Fruit fly (Drosophila melanogaster): Measurements from ENCODE around the gene CG14811.
A peak's percentile ranks its signal among the peaks of the same experiment; 100 is the strongest.

CG14811 gene

dm6 chrX:1854070-1854469 lies 31.9 kb upstream of the CG14811 start (continued):
- TF ChIP-seq CG10431 (GFP tag; optimal IDR thresholded peaks at IDR 0.05) (no peak), Trl (optimal IDR thresholded peaks at IDR 0.05) (no peak), Trl (GFP tag; optimal IDR thresholded peaks at IDR 0.05) (peak; percentile 80), CG17829 (tag; optimal IDR thresholded peaks at IDR 0.05) (no peak), Lim3 (GFP tag; IDR thresholded peaks at IDR 0.05) (no peak), CG4854 (GFP tag; optimal IDR thresholded peaks at IDR 0.05) (peak; percentile 72), nerfin-2 (GFP tag; IDR thresholded peaks at IDR 0.05; ENCODE audit: partially characterized antibody) (no peak), CG14860 (GFP tag; IDR thresholded peaks at IDR 0.05; ENCODE audit: partially characterized antibody) (no peak), scrt (GFP tag; optimal IDR thresholded peaks at IDR 0.05) (peak; percentile 68), Bteb2 (GFP tag; optimal IDR thresholded peaks at IDR 0.05) (peak; percentile 79), emc (GFP tag; optimal IDR thresholded peaks at IDR 0.05) (no peak), lov (optimal IDR thresholded peaks at IDR 0.05) (no peak), lov (GFP tag; IDR thresholded peaks at IDR 0.05) (0 out of 3 replicates have a peak, but pooled peaks have one; percentile 44), tin (GFP tag; optimal IDR thresholded peaks at IDR 0.05) (no peak), Dek (tag; optimal IDR thresholded peaks at IDR 0.05) (peak; percentile 77), Stat92E (GFP tag; optimal IDR thresholded peaks at IDR 0.05) (no peak), Xbp1 (GFP tag; optimal IDR thresholded peaks at IDR 0.05) (peak; percentile 11), wdn (GFP tag; IDR thresholded peaks at IDR 0.05) (peak; percentile 60; the same call in 1 of the 2 replicates), CG11723 (GFP tag; optimal IDR thresholded peaks at IDR 0.05) (no peak), btn (GFP tag; optimal IDR thresholded peaks at IDR 0.05) (peak; percentile 21), CG10209 (GFP tag; optimal IDR thresholded peaks at IDR 0.05) (peak; percentile 75), br (optimal IDR thresholded peaks at IDR 0.05) (no peak), CG1602 (GFP tag; optimal IDR thresholded peaks at IDR 0.05) (no peak), NFAT (GFP tag; IDR thresholded peaks at IDR 0.05) (peak; percentile 60), CG6272 (GFP tag; IDR thresholded peaks at IDR 0.05) (no peak), Med (GFP tag) (peak; percentile 94), chn (GFP tag; optimal IDR thresholded peaks at IDR 0.05) (no peak), hbn (GFP tag; IDR thresholded peaks at IDR 0.05; ENCODE audit: partially characterized antibody) (no peak), HmgZ (tag; optimal IDR thresholded peaks at IDR 0.05) (peak; percentile 84), CG4328 (GFP tag; optimal IDR thresholded peaks at IDR 0.05) (peak; percentile 64), CG17361 (GFP tag; IDR thresholded peaks at IDR 0.05) (no peak), dimm (GFP tag; IDR thresholded peaks at IDR 0.05) (peak; percentile 43; the same call in 1 of the 2 replicates), CG11093 (GFP tag; IDR thresholded peaks at IDR 0.05) (no peak), CG6254 (GFP tag; optimal IDR thresholded peaks at IDR 0.05) (no peak), dysf (GFP tag; IDR thresholded peaks at IDR 0.05) (peak; percentile 65; the same call in 1 of the 3 replicates), CG8944 (GFP tag; optimal IDR thresholded peaks at IDR 0.05) (peak; percentile 16), ab (GFP tag; optimal IDR thresholded peaks at IDR 0.05) (no peak), CG31388 (GFP tag; optimal IDR thresholded peaks at IDR 0.05) (no peak), Adf1 (GFP tag; IDR thresholded peaks at IDR 0.05) (peak; percentile 72; the same call in 1 of the 2 replicates), CG7786 (GFP tag; optimal IDR thresholded peaks at IDR 0.05) (peak; percentile 23), CG11456 (GFP tag; IDR thresholded peaks at IDR 0.05) (peak; percentile 81), Meics (GFP tag; optimal IDR thresholded peaks at IDR 0.05) (peak; percentile 81), CG15073 (GFP tag; optimal IDR thresholded peaks at IDR 0.05) (no peak), CG9727 (GFP tag; optimal IDR thresholded peaks at IDR 0.05) (peak; percentile 57), CG9817 (tag; optimal IDR thresholded peaks at IDR 0.05) (peak; percentile 40), zen2 (GFP tag; IDR thresholded peaks at IDR 0.05; ENCODE audit: partially characterized antibody) (no peak), CG2120 (GFP tag; optimal IDR thresholded peaks at IDR 0.05) (peak; percentile 81), pita (GFP tag; optimal IDR thresholded peaks at IDR 0.05) (no peak), h (optimal IDR thresholded peaks at IDR 0.05) (no peak), CHES-1-like (GFP tag; optimal IDR thresholded peaks at IDR 0.05) (peak; percentile 70), gem (tag; optimal IDR thresholded peaks at IDR 0.05) (peak; percentile 36), CG17612 (GFP tag; IDR thresholded peaks at IDR 0.05) (peak; percentile 60; the same call in 1 of the 2 replicates)
